Fruit fly (Drosophila melanogaster): Measurements from ENCODE around the gene CG15005.
A peak's percentile ranks its signal among the peaks of the same experiment; 100 is the strongest.

Gene CG15005

dm6 chr3L:4229365-4229967 lies 25.3 kb upstream of the CG15005 start (continued):
- TF ChIP-seq HHEX (GFP tag; optimal IDR thresholded peaks at IDR 0.05) (no peak), row (GFP tag; IDR thresholded peaks at IDR 0.05) (peak; percentile 16; the same call in 1 of the 3 replicates), sisA (GFP tag; IDR thresholded peaks at IDR 0.05) (no peak), fd102C (GFP tag; optimal IDR thresholded peaks at IDR 0.05) (no peak), GATAe (GFP tag; conservative IDR thresholded peaks at IDR 0.05) (no peak), gem (tag; optimal IDR thresholded peaks at IDR 0.05) (peak; percentile 16), dimm (GFP tag; IDR thresholded peaks at IDR 0.05) (no peak), ftz-f1 (GFP tag; optimal IDR thresholded peaks at IDR 0.05) (no peak), danr (GFP tag; IDR thresholded peaks at IDR 0.05) (no peak), Usf (GFP tag; optimal IDR thresholded peaks at IDR 0.05) (no peak), CG6854 (GFP tag; optimal IDR thresholded peaks at IDR 0.05) (no peak), sens (GFP tag) (peak; percentile 82), zen (tag; optimal IDR thresholded peaks at IDR 0.05) (no peak), Sry-β (GFP tag; optimal IDR thresholded peaks at IDR 0.05) (no peak), D19B (GFP tag; optimal IDR thresholded peaks at IDR 0.05) (no peak), pros (GFP tag; optimal IDR thresholded peaks at IDR 0.05) (peak; percentile 55), unc-4 (GFP tag; IDR thresholded peaks at IDR 0.05; ENCODE audit: partially characterized antibody) (no peak), CG17612 (GFP tag; IDR thresholded peaks at IDR 0.05) (no peak), cg (GFP tag; optimal IDR thresholded peaks at IDR 0.05) (no peak), Dad (GFP tag; optimal IDR thresholded peaks at IDR 0.05) (no peak), cad (GFP tag; optimal IDR thresholded peaks at IDR 0.05) (peak; percentile 7), CG12659 (GFP tag; optimal IDR thresholded peaks at IDR 0.05) (no peak), pfk (GFP tag; optimal IDR thresholded peaks at IDR 0.05) (no peak), peb (GFP tag; IDR thresholded peaks at IDR 0.05) (no peak), HmgD (GFP tag; optimal IDR thresholded peaks at IDR 0.05) (no peak), Ssrp (tag; optimal IDR thresholded peaks at IDR 0.05) (no peak), Drgx (GFP tag; IDR thresholded peaks at IDR 0.05) (no peak), CG1832 (GFP tag; optimal IDR thresholded peaks at IDR 0.05) (no peak), Med (GFP tag) (peak; percentile 19), toy (GFP tag; IDR thresholded peaks at IDR 0.05) (no peak), disco-r (GFP tag; optimal IDR thresholded peaks at IDR 0.05) (no peak), CG8388 (GFP tag; optimal IDR thresholded peaks at IDR 0.05) (no peak), nom (GFP tag; optimal IDR thresholded peaks at IDR 0.05) (no peak), abd-A (tag; optimal IDR thresholded peaks at IDR 0.05) (no peak), Dek (tag; optimal IDR thresholded peaks at IDR 0.05) (no peak), CG11723 (GFP tag; optimal IDR thresholded peaks at IDR 0.05) (no peak), trem (tag; optimal IDR thresholded peaks at IDR 0.05) (no peak), br (optimal IDR thresholded peaks at IDR 0.05) (no peak), CG42726 (GFP tag; IDR thresholded peaks at IDR 0.05; ENCODE audit: partially characterized antibody) (no peak), CG15073 (GFP tag; optimal IDR thresholded peaks at IDR 0.05) (no peak), CG8944 (GFP tag; optimal IDR thresholded peaks at IDR 0.05) (no peak), Dref (GFP tag; IDR thresholded peaks at IDR 0.05) (no peak), ham (GFP tag; IDR thresholded peaks at IDR 0.05) (no peak), Stat92E (GFP tag; optimal IDR thresholded peaks at IDR 0.05) (peak in 1 of 3 experiments; percentile 89), Lim3 (GFP tag; IDR thresholded peaks at IDR 0.05) (no peak), Sox102F (GFP tag; optimal IDR thresholded peaks at IDR 0.05) (peak; percentile 9), CG2678 (tag; optimal IDR thresholded peaks at IDR 0.05) (no peak), CG8281 (tag; optimal IDR thresholded peaks at IDR 0.05) (no peak), az2 (GFP tag; optimal IDR thresholded peaks at IDR 0.05) (no peak), Pdp1 (GFP tag; optimal IDR thresholded peaks at IDR 0.05) (peak in 1 of 2 experiments; percentile 13), CG3847 (GFP tag; IDR thresholded peaks at IDR 0.05) (no peak)
